Worm (Caenorhabditis elegans) whole organism, L3 larva: ENCODE data around the gene inx-10.

ENCODE experiments used
- R02D3.7 ChIP-seq: fragments of 150-350 bp; optimal IDR thresholded peaks from 2 replicates; lab custom pipeline; 2014; ENCODE audit warnings: missing biosample characterization, missing genetic modification characterization
- ZK546.5 ChIP-seq: sonication (generic microtip); optimal IDR thresholded peaks from 2 replicates; lab custom pipeline; 2017; ENCODE audit warnings: missing biosample characterization, missing genetic modification characterization
- aly-2 ChIP-seq: fragments of 150-350 bp; optimal IDR thresholded peaks from 2 replicates; lab custom pipeline; 2014; ENCODE audit warnings: missing biosample characterization, missing genetic modification characterization
- ama-1 ChIP-seq: fragments of 150-350 bp; optimal IDR thresholded peaks from 2 replicates; lab custom pipeline; 2018
- ceh-16 ChIP-seq: sonication (generic microtip); optimal IDR thresholded peaks from 2 replicates; lab custom pipeline; 2017; ENCODE audit warnings: missing biosample characterization, missing genetic modification characterization
- ceh-28 ChIP-seq: fragments of 150-350 bp; optimal IDR thresholded peaks from 2 replicates; lab custom pipeline; 2014; ENCODE audit warnings: missing biosample characterization, missing genetic modification reagents, missing genetic modification characterization
- ceh-82 ChIP-seq: fragments of 150-350 bp; optimal IDR thresholded peaks from 2 replicates; lab custom pipeline; 2014; ENCODE audit warnings: missing biosample characterization, missing genetic modification characterization
- ceh-9 ChIP-seq: sonication (generic microtip); optimal IDR thresholded peaks from 2 replicates; lab custom pipeline; 2018; ENCODE audit warnings: missing biosample characterization, missing genetic modification characterization
- daf-12 ChIP-seq: fragments of 150-350 bp; optimal IDR thresholded peaks from 2 replicates; lab custom pipeline; 2014; ENCODE audit warnings: missing biosample characterization, missing genetic modification reagents, missing genetic modification characterization
- egl-27 ChIP-seq: sonication (generic microtip); optimal IDR thresholded peaks from 4 replicates; lab custom pipeline; 2017; ENCODE audit warnings: missing biosample characterization, missing genetic modification reagents, missing genetic modification characterization
- egl-5 ChIP-seq: fragments of 150-350 bp; optimal IDR thresholded peaks from 2 replicates; lab custom pipeline; 2017; ENCODE audit warnings: missing biosample characterization, missing genetic modification reagents, missing genetic modification characterization, inconsistent platforms
- elt-1 ChIP-seq: fragments of 150-350 bp; optimal IDR thresholded peaks from 2 replicates; lab custom pipeline; 2014; ENCODE audit warnings: missing biosample characterization, missing genetic modification characterization
- elt-2 ChIP-seq: sonication (generic microtip); optimal IDR thresholded peaks from 2 replicates; lab custom pipeline; 2016; ENCODE audit warnings: missing genetic modification reagents, mild to moderate bottlenecking, missing genetic modification characterization, missing compliant biosample characterization
- elt-3 ChIP-seq, 3 experiments: fragments of 150-350 bp in 1 of 3; sonication (generic microtip) in 2 of 3; optimal IDR thresholded peaks; 2 replicates in 2 of 3; 4 replicates in 1 of 3; lab custom pipeline; 2014 to 2017; ENCODE audit warnings: missing biosample characterization in 3 of 3, missing genetic modification characterization in 3 of 3
- eor-1 ChIP-seq, 2 experiments: fragments of 150-350 bp; optimal IDR thresholded peaks; 2 replicates each; lab custom pipeline; 2014 to 2018; ENCODE audit warnings: missing biosample characterization in 2 of 2, missing genetic modification characterization in 2 of 2
- fkh-10 ChIP-seq: sonication (generic microtip); optimal IDR thresholded peaks from 2 replicates; lab custom pipeline; 2017; ENCODE audit warnings: missing biosample characterization, missing genetic modification reagents, missing genetic modification characterization
- fkh-2 ChIP-seq: fragments of 150-350 bp; optimal IDR thresholded peaks from 2 replicates; lab custom pipeline; 2014; ENCODE audit warnings: missing biosample characterization, missing genetic modification reagents, missing genetic modification characterization
- fos-1 ChIP-seq: fragments of 150-350 bp; optimal IDR thresholded peaks from 2 replicates; lab custom pipeline; 2014; ENCODE audit warnings: missing biosample characterization, missing genetic modification characterization
- hmg-11 ChIP-seq: sonication (generic microtip); optimal IDR thresholded peaks from 2 replicates; lab custom pipeline; 2016; ENCODE audit warnings: missing genetic modification characterization, missing compliant biosample characterization
- jun-1 ChIP-seq: fragments of 150-350 bp; optimal IDR thresholded peaks from 2 replicates; lab custom pipeline; 2014; ENCODE audit warnings: missing biosample characterization, missing genetic modification reagents, missing genetic modification characterization
- lin-15B ChIP-seq: fragments of 150-350 bp; optimal IDR thresholded peaks from 2 replicates; lab custom pipeline; 2014; ENCODE audit warnings: missing biosample characterization, missing genetic modification characterization
- lin-39 ChIP-seq: fragments of 150-350 bp; optimal IDR thresholded peaks from 2 replicates; lab custom pipeline; 2018; ENCODE audit warnings: missing biosample characterization, missing genetic modification reagents, missing genetic modification characterization
- lsy-12 ChIP-seq: sonication (generic microtip); optimal IDR thresholded peaks from 2 replicates; lab custom pipeline; 2016; ENCODE audit warnings: mild to moderate bottlenecking, missing genetic modification characterization, missing compliant biosample characterization
- mdl-1 ChIP-seq: fragments of 150-350 bp; optimal IDR thresholded peaks from 2 replicates; lab custom pipeline; 2014; ENCODE audit warnings: missing biosample characterization, missing genetic modification characterization
- mml-1 ChIP-seq: fragments of 150-350 bp; sonication (generic microtip); optimal IDR thresholded peaks from 3 replicates; lab custom pipeline; 2014; ENCODE audit warnings: missing biosample characterization, missing genetic modification characterization
- nfya-1 ChIP-seq: sonication (generic microtip); optimal IDR thresholded peaks from 2 replicates; lab custom pipeline; 2017; ENCODE audit warnings: missing genetic modification characterization, mild to moderate bottlenecking, missing compliant biosample characterization, antibody characterized with exemption, moderate library complexity; ENCODE audit not compliant: insufficient read depth
- nhr-11 ChIP-seq: fragments of 150-350 bp; optimal IDR thresholded peaks from 2 replicates; lab custom pipeline; 2014; ENCODE audit warnings: missing biosample characterization, missing genetic modification characterization
- nhr-12 ChIP-seq: fragments of 150-350 bp; optimal IDR thresholded peaks from 2 replicates; lab custom pipeline; 2014; ENCODE audit warnings: missing biosample characterization, missing genetic modification characterization
- nhr-23 ChIP-seq: fragments of 150-350 bp; optimal IDR thresholded peaks from 2 replicates; lab custom pipeline; 2014; ENCODE audit warnings: missing biosample characterization, missing genetic modification reagents, missing genetic modification characterization
- nhr-237 ChIP-seq: fragments of 150-350 bp; optimal IDR thresholded peaks from 2 replicates; lab custom pipeline; 2014; ENCODE audit warnings: missing biosample characterization, missing genetic modification characterization
- nhr-25 ChIP-seq: sonication (generic microtip); optimal IDR thresholded peaks from 2 replicates; lab custom pipeline; 2017; ENCODE audit warnings: missing biosample characterization, missing genetic modification characterization
- nhr-43 ChIP-seq: sonication (generic microtip); optimal IDR thresholded peaks from 2 replicates; lab custom pipeline; 2016; ENCODE audit warnings: mild to moderate bottlenecking, missing genetic modification characterization, missing compliant biosample characterization; ENCODE audit not compliant: poor library complexity, severe bottlenecking
- nhr-76 ChIP-seq: fragments of 150-350 bp; sonication (generic microtip); optimal IDR thresholded peaks from 5 replicates; lab custom pipeline; 2014; ENCODE audit warnings: missing biosample characterization, missing genetic modification characterization
- nhr-77 ChIP-seq: fragments of 150-350 bp; optimal IDR thresholded peaks from 2 replicates; lab custom pipeline; 2014; ENCODE audit warnings: missing biosample characterization, missing genetic modification characterization
- pha-4 ChIP-seq: fragments of 150-350 bp; optimal IDR thresholded peaks from 2 replicates; lab custom pipeline; 2014; ENCODE audit warnings: missing biosample characterization, missing genetic modification reagents, missing genetic modification characterization
- pqm-1 ChIP-seq: fragments of 150-350 bp; optimal IDR thresholded peaks from 2 replicates; lab custom pipeline; 2017; ENCODE audit warnings: missing biosample characterization, missing genetic modification characterization, inconsistent platforms
- snpc-4 ChIP-seq: fragments of 150-350 bp; optimal IDR thresholded peaks from 2 replicates; lab custom pipeline; 2014; ENCODE audit warnings: missing biosample characterization, missing genetic modification characterization
- tbx-2 ChIP-seq: sonication (generic microtip); optimal IDR thresholded peaks from 2 replicates; lab custom pipeline; 2016; ENCODE audit warnings: mild to moderate bottlenecking, missing genetic modification characterization, missing compliant biosample characterization
- unc-62 ChIP-seq: fragments of 150-350 bp; sonication (generic microtip); optimal IDR thresholded peaks from 4 replicates; lab custom pipeline; 2014; ENCODE audit warnings: missing biosample characterization, missing genetic modification reagents, missing genetic modification characterization
- zag-1 ChIP-seq: fragments of 150-350 bp; optimal IDR thresholded peaks from 2 replicates; lab custom pipeline; 2014; ENCODE audit warnings: missing biosample characterization, missing genetic modification characterization
- ztf-11 ChIP-seq: fragments of 150-350 bp; optimal IDR thresholded peaks from 2 replicates; lab custom pipeline; 2014; ENCODE audit warnings: missing biosample characterization, missing genetic modification characterization
- ztf-4 ChIP-seq: fragments of 150-350 bp; optimal IDR thresholded peaks from 2 replicates; lab custom pipeline; 2014; ENCODE audit warnings: missing biosample characterization, missing genetic modification characterization

The inx-10 gene

DNA sequence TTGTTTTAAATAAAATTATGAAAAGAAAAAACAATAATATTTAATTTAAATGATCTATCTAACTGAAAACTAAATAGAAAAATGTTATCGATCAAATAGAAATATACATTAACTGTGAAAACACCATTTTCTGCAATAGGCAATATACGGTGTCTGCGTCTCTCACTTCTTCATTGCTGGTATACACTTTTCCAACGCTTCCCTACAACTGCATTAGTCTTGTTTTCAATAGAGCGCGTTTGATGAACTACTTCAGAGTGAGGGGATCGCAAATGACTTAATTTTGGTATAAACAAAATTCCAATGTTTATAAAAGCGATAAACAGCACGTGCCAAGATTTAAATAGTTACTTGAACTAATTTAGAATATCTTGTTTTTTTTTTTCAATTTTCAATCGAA, 5.2 kb upstream of the inx-10 start:
- TF ChIP-seq lin-39 (peak; percentile 79), jun-1 (tag; lab: Kevin White, UChicago) (no peak), zag-1 (tag; lab: Kevin White, UChicago) (no peak), fkh-10 (GFP tag; lab: Kevin White, UChicago) (no peak), aly-2 (tag; lab: Kevin White, UChicago) (no peak), eor-1 (tag; optimal IDR thresholded peaks at IDR 0.05; lab: Kevin White, UChicago) (no peak), elt-1 (no peak), nhr-77 (tag; lab: Kevin White, UChicago) (no peak), mml-1 (tag; lab: Kevin White, UChicago) (no peak), ztf-4 (tag; lab: Kevin White, UChicago) (no peak), nhr-23 (tag; lab: Kevin White, UChicago) (peak; percentile 54), lsy-12 (tag; lab: Kevin White, UChicago) (no peak), lin-15B (tag; lab: Kevin White, UChicago) (peak; percentile 90), elt-2 (tag; lab: Kevin White, UChicago) (peak; percentile 53), ama-1 (lab: Kevin White, UChicago) (no peak), nhr-43 (tag; lab: Kevin White, UChicago) (no peak), nhr-237 (tag; lab: Kevin White, UChicago) (no peak), R02D3.7 (tag; lab: Kevin White, UChicago) (no peak), ztf-11 (tag; lab: Kevin White, UChicago) (no peak), ceh-9 (tag; lab: Kevin White, UChicago) (no peak), ceh-28 (no peak), snpc-4 (tag; lab: Kevin White, UChicago) (peak; percentile 73), mdl-1 (tag; lab: Kevin White, UChicago) (no peak), egl-5 (peak; percentile 92), nhr-12 (tag; lab: Kevin White, UChicago) (no peak), egl-27 (tag; lab: Kevin White, UChicago) (no peak), elt-3 (tag; optimal IDR thresholded peaks at IDR 0.05; lab: Kevin White, UChicago) (no peak), fkh-2 (tag; lab: Kevin White, UChicago) (peak; percentile 17), pqm-1 (peak; percentile 33), tbx-2 (tag; lab: Kevin White, UChicago) (no peak), pha-4 (peak; percentile 91), nfya-1 (tag; lab: Kevin White, UChicago) (peak; percentile 81), ceh-82 (tag; lab: Kevin White, UChicago) (no peak), hmg-11 (tag; lab: Kevin White, UChicago) (peak; percentile 54), nhr-25 (peak; percentile 80), nhr-11 (no peak), nhr-76 (tag; lab: Kevin White, UChicago) (no peak), unc-62 (GFP tag; lab: Kevin White, UChicago) (no peak), ceh-16 (tag; lab: Kevin White, UChicago) (no peak)

ce11 chrV:9208878-9209277, 1.6 kb upstream of the inx-10 start:
- no peak for TF ChIP-seq nhr-43 (tag; lab: Kevin White, UChicago)
- TF ChIP-seq nhr-11, result no peak
- no peak for TF ChIP-seq nhr-76 (tag; lab: Kevin White, UChicago)
- peak; percentile 27 for TF ChIP-seq nfya-1 (tag; lab: Kevin White, UChicago)
- TF ChIP-seq pqm-1, result no peak
- TF ChIP-seq elt-1, result no peak
- TF ChIP-seq elt-2 (tag; lab: Kevin White, UChicago), result no peak
- no peak for TF ChIP-seq R02D3.7 (tag; lab: Kevin White, UChicago)
- no peak for TF ChIP-seq fos-1
- TF ChIP-seq tbx-2 (tag; lab: Kevin White, UChicago), result no peak
- no peak for TF ChIP-seq lsy-12 (tag; lab: Kevin White, UChicago)
- TF ChIP-seq hmg-11 (tag; lab: Kevin White, UChicago), result peak; percentile 47
- TF ChIP-seq egl-5, result no peak

DNA sequence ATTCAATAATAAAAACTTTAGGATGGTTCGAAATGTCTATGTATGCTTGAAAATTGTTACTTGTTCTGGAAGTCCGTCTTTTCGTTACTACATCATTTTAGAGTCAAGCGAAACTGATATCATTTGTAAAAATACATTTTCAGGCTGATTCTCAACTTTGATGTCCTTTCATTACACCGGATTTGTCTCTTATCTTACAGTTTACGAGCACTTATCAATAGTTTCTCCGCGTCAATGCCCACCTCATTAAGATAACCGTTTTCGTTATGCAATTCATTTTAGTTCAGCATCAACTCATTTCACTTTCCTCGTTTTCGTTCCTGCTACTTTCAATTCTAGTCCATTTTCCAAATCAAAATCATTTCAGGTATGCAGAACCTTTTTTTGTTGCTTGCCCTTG, 4.6 kb downstream of the inx-10 start, which contains the start of gene asp-2:
Gene asp-2, plus strand, starts transcription at position 368 of the 400 bp plus-strand sequence.
- TF ChIP-seq ZK546.5 (tag; lab: Kevin White, UChicago) (no peak), elt-3 (tag; optimal IDR thresholded peaks at IDR 0.05; lab: Kevin White, UChicago) (no peak), ama-1 (lab: Kevin White, UChicago) (no peak), elt-2 (tag; lab: Kevin White, UChicago) (peak; percentile 91), lin-15B (tag; lab: Kevin White, UChicago) (no peak), pqm-1 (peak; percentile 89), snpc-4 (tag; lab: Kevin White, UChicago) (no peak), nfya-1 (tag; lab: Kevin White, UChicago) (no peak), daf-12 (tag; lab: Kevin White, UChicago) (no peak), nhr-76 (tag; lab: Kevin White, UChicago) (no peak), R02D3.7 (tag; lab: Kevin White, UChicago) (no peak), jun-1 (tag; lab: Kevin White, UChicago) (no peak), fkh-2 (tag; lab: Kevin White, UChicago) (no peak)
